Worm (Caenorhabditis elegans) whole organism, L3 larva: ENCODE data around the gene nhr-247.
A peak's percentile ranks its signal among the peaks of the same experiment; 100 is the strongest.
"Not testable (repeated sequence)": the region's sequence is repeated elsewhere in the genome, so short reads cannot be mapped to it uniquely, and the experiment has no call there.

ENCODE experiments used
- R02D3.7 ChIP-seq: fragments of 150-350 bp; optimal IDR thresholded peaks from 2 replicates; lab custom pipeline; 2014; ENCODE audit warnings: missing biosample characterization, missing genetic modification characterization
- ZK546.5 ChIP-seq: sonication (generic microtip); optimal IDR thresholded peaks from 2 replicates; lab custom pipeline; 2017; ENCODE audit warnings: missing biosample characterization, missing genetic modification characterization
- aly-2 ChIP-seq: fragments of 150-350 bp; optimal IDR thresholded peaks from 2 replicates; lab custom pipeline; 2014; ENCODE audit warnings: missing biosample characterization, missing genetic modification characterization
- ceh-16 ChIP-seq: sonication (generic microtip); optimal IDR thresholded peaks from 2 replicates; lab custom pipeline; 2017; ENCODE audit warnings: missing biosample characterization, missing genetic modification characterization
- ceh-28 ChIP-seq: fragments of 150-350 bp; optimal IDR thresholded peaks from 2 replicates; lab custom pipeline; 2014; ENCODE audit warnings: missing biosample characterization, missing genetic modification reagents, missing genetic modification characterization
- ceh-82 ChIP-seq: fragments of 150-350 bp; optimal IDR thresholded peaks from 2 replicates; lab custom pipeline; 2014; ENCODE audit warnings: missing biosample characterization, missing genetic modification characterization
- daf-12 ChIP-seq: fragments of 150-350 bp; optimal IDR thresholded peaks from 2 replicates; lab custom pipeline; 2014; ENCODE audit warnings: missing biosample characterization, missing genetic modification reagents, missing genetic modification characterization
- egl-27 ChIP-seq: sonication (generic microtip); optimal IDR thresholded peaks from 4 replicates; lab custom pipeline; 2017; ENCODE audit warnings: missing biosample characterization, missing genetic modification reagents, missing genetic modification characterization
- egl-5 ChIP-seq: fragments of 150-350 bp; optimal IDR thresholded peaks from 2 replicates; lab custom pipeline; 2017; ENCODE audit warnings: missing biosample characterization, missing genetic modification reagents, missing genetic modification characterization, inconsistent platforms
- elt-1 ChIP-seq: fragments of 150-350 bp; optimal IDR thresholded peaks from 2 replicates; lab custom pipeline; 2014; ENCODE audit warnings: missing biosample characterization, missing genetic modification characterization
- elt-2 ChIP-seq: sonication (generic microtip); optimal IDR thresholded peaks from 2 replicates; lab custom pipeline; 2016; ENCODE audit warnings: missing genetic modification reagents, mild to moderate bottlenecking, missing genetic modification characterization, missing compliant biosample characterization
- fkh-10 ChIP-seq: sonication (generic microtip); optimal IDR thresholded peaks from 2 replicates; lab custom pipeline; 2017; ENCODE audit warnings: missing biosample characterization, missing genetic modification reagents, missing genetic modification characterization
- fkh-2 ChIP-seq: fragments of 150-350 bp; optimal IDR thresholded peaks from 2 replicates; lab custom pipeline; 2014; ENCODE audit warnings: missing biosample characterization, missing genetic modification reagents, missing genetic modification characterization
- fos-1 ChIP-seq: fragments of 150-350 bp; optimal IDR thresholded peaks from 2 replicates; lab custom pipeline; 2014; ENCODE audit warnings: missing biosample characterization, missing genetic modification characterization
- jun-1 ChIP-seq: fragments of 150-350 bp; optimal IDR thresholded peaks from 2 replicates; lab custom pipeline; 2014; ENCODE audit warnings: missing biosample characterization, missing genetic modification reagents, missing genetic modification characterization
- lin-39 ChIP-seq: fragments of 150-350 bp; optimal IDR thresholded peaks from 2 replicates; lab custom pipeline; 2018; ENCODE audit warnings: missing biosample characterization, missing genetic modification reagents, missing genetic modification characterization
- lsy-12 ChIP-seq: sonication (generic microtip); optimal IDR thresholded peaks from 2 replicates; lab custom pipeline; 2016; ENCODE audit warnings: mild to moderate bottlenecking, missing genetic modification characterization, missing compliant biosample characterization
- mdl-1 ChIP-seq: fragments of 150-350 bp; optimal IDR thresholded peaks from 2 replicates; lab custom pipeline; 2014; ENCODE audit warnings: missing biosample characterization, missing genetic modification characterization
- mml-1 ChIP-seq: fragments of 150-350 bp; sonication (generic microtip); optimal IDR thresholded peaks from 3 replicates; lab custom pipeline; 2014; ENCODE audit warnings: missing biosample characterization, missing genetic modification characterization
- nfya-1 ChIP-seq: sonication (generic microtip); optimal IDR thresholded peaks from 2 replicates; lab custom pipeline; 2017; ENCODE audit warnings: missing genetic modification characterization, mild to moderate bottlenecking, missing compliant biosample characterization, antibody characterized with exemption, moderate library complexity; ENCODE audit not compliant: insufficient read depth
- nhr-11 ChIP-seq: fragments of 150-350 bp; optimal IDR thresholded peaks from 2 replicates; lab custom pipeline; 2014; ENCODE audit warnings: missing biosample characterization, missing genetic modification characterization
- nhr-12 ChIP-seq: fragments of 150-350 bp; optimal IDR thresholded peaks from 2 replicates; lab custom pipeline; 2014; ENCODE audit warnings: missing biosample characterization, missing genetic modification characterization
- nhr-23 ChIP-seq: fragments of 150-350 bp; optimal IDR thresholded peaks from 2 replicates; lab custom pipeline; 2014; ENCODE audit warnings: missing biosample characterization, missing genetic modification reagents, missing genetic modification characterization
- nhr-25 ChIP-seq: sonication (generic microtip); optimal IDR thresholded peaks from 2 replicates; lab custom pipeline; 2017; ENCODE audit warnings: missing biosample characterization, missing genetic modification characterization
- nhr-28 ChIP-seq: fragments of 150-350 bp; optimal IDR thresholded peaks from 2 replicates; lab custom pipeline; 2014; ENCODE audit warnings: missing biosample characterization, missing genetic modification characterization
- nhr-43 ChIP-seq: sonication (generic microtip); optimal IDR thresholded peaks from 2 replicates; lab custom pipeline; 2016; ENCODE audit warnings: mild to moderate bottlenecking, missing genetic modification characterization, missing compliant biosample characterization; ENCODE audit not compliant: poor library complexity, severe bottlenecking
- nhr-67 ChIP-seq: fragments of 150-350 bp; optimal IDR thresholded peaks from 2 replicates; lab custom pipeline; 2014; ENCODE audit warnings: missing biosample characterization, missing genetic modification characterization
- nhr-76 ChIP-seq: fragments of 150-350 bp; sonication (generic microtip); optimal IDR thresholded peaks from 5 replicates; lab custom pipeline; 2014; ENCODE audit warnings: missing biosample characterization, missing genetic modification characterization
- pha-4 ChIP-seq: fragments of 150-350 bp; optimal IDR thresholded peaks from 2 replicates; lab custom pipeline; 2014; ENCODE audit warnings: missing biosample characterization, missing genetic modification reagents, missing genetic modification characterization
- pqm-1 ChIP-seq: fragments of 150-350 bp; optimal IDR thresholded peaks from 2 replicates; lab custom pipeline; 2017; ENCODE audit warnings: missing biosample characterization, missing genetic modification characterization, inconsistent platforms
- sea-2 ChIP-seq: fragments of 150-350 bp; sonication (generic microtip); optimal IDR thresholded peaks from 4 replicates; lab custom pipeline; 2014; ENCODE audit warnings: missing biosample characterization, missing genetic modification reagents, missing genetic modification characterization
- skn-1 ChIP-seq: fragments of 150-350 bp; optimal IDR thresholded peaks from 2 replicates; lab custom pipeline; 2014; ENCODE audit warnings: missing biosample characterization, missing genetic modification characterization
- unc-39 ChIP-seq: sonication (generic microtip); optimal IDR thresholded peaks from 4 replicates; lab custom pipeline; 2017; ENCODE audit warnings: missing biosample characterization, missing genetic modification characterization
- ztf-11 ChIP-seq: fragments of 150-350 bp; optimal IDR thresholded peaks from 2 replicates; lab custom pipeline; 2014; ENCODE audit warnings: missing biosample characterization, missing genetic modification characterization
- ztf-4 ChIP-seq: fragments of 150-350 bp; optimal IDR thresholded peaks from 2 replicates; lab custom pipeline; 2014; ENCODE audit warnings: missing biosample characterization, missing genetic modification characterization

nhr-247 gene

DNA sequence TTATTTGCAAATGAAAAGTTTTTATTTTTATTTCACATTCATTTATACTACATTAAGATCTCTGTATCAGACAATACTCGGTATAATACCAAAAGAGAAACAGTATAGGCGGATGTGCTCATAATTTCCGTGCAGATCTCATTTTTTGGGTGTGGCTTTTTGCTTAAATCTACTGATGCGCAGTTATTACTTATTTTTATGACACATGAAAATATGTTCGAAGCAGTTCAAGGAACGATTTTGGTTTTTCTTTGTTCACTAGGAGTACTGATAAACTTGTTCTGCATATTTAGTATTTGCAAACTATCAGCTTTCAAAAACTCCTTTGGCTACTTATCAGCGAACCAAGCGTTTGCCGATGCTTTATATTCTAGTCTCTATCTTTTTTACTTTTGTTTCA is 29.6 kb downstream of the nhr-247 start, which contains the start of gene srx-58:
Gene srx-58, plus strand, starts transcription at position 301 of the 400 bp plus-strand sequence.
- no peak for TF ChIP-seq mml-1 (tag; lab: Kevin White, UChicago)
- TF ChIP-seq nfya-1 (tag; lab: Kevin White, UChicago): no peak
- no peak for TF ChIP-seq ceh-82
- TF ChIP-seq pha-4 (tag; lab: Kevin White, UChicago): no peak
- no peak for TF ChIP-seq nhr-43 (tag; lab: Kevin White, UChicago)
- no peak for TF ChIP-seq nhr-67 (tag; lab: Kevin White, UChicago)
- TF ChIP-seq ZK546.5 (tag; lab: Kevin White, UChicago): no peak
- no peak for TF ChIP-seq egl-5 (tag; lab: Kevin White, UChicago)
- TF ChIP-seq egl-27: no peak
- no peak for TF ChIP-seq fkh-2 (tag; lab: Kevin White, UChicago)
- TF ChIP-seq lin-39 (tag; lab: Kevin White, UChicago): no peak
- TF ChIP-seq daf-12 (tag; lab: Kevin White, UChicago): no peak
- no peak for TF ChIP-seq ceh-16 (tag; lab: Kevin White, UChicago)
- no peak for TF ChIP-seq elt-2 (tag; lab: Kevin White, UChicago)
- TF ChIP-seq nhr-11 (tag; lab: Kevin White, UChicago): no peak
- TF ChIP-seq nhr-28 (tag; lab: Kevin White, UChicago): no peak
- no peak for TF ChIP-seq ztf-4

DNA sequence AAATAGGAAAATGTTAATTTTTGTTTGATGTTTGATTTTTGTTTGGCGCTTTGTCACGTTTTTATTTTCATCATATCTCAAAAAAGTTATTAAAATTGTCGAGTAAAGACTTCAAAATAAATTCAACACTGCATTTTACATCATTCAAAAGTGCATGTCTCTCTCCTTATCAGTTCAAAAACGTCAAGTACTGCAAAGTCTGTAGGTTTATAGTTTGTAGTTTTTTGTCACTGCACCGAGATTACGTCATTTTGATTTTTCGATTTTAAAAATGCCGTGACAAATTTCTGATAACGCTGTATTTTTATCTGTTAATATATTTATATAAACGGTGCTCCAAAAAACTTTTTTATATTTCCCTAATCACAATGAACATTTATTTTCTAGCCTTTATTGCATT is 31.9 kb downstream of the nhr-247 start, which contains the start of gene C29F3.7:
Gene C29F3.7, plus strand, starts transcription at position 254 of the 400 bp plus-strand sequence.
- no peak for TF ChIP-seq skn-1 (tag; lab: Kevin White, UChicago)
- TF ChIP-seq nhr-28 (tag; lab: Kevin White, UChicago): no peak
- TF ChIP-seq pqm-1 (tag; lab: Kevin White, UChicago): peak; percentile 99
- TF ChIP-seq jun-1 (tag; lab: Kevin White, UChicago): peak; percentile 57
- no peak for TF ChIP-seq nhr-43 (tag; lab: Kevin White, UChicago)
- TF ChIP-seq nhr-76 (tag; lab: Kevin White, UChicago): no peak
- peak; percentile 60 for TF ChIP-seq egl-27
- TF ChIP-seq fos-1 (tag; lab: Kevin White, UChicago): no peak
- no peak for TF ChIP-seq ceh-82
- no peak for TF ChIP-seq nhr-11 (tag; lab: Kevin White, UChicago)
- no peak for TF ChIP-seq ztf-11 (tag; lab: Kevin White, UChicago)
- no peak for TF ChIP-seq sea-2 (GFP tag; lab: Kevin White, UChicago)
- no peak for TF ChIP-seq nhr-25 (tag; lab: Kevin White, UChicago)
- TF ChIP-seq elt-1 (tag; lab: Kevin White, UChicago): no peak
- no peak for TF ChIP-seq ztf-4
- TF ChIP-seq lsy-12 (tag; lab: Kevin White, UChicago): no peak
- TF ChIP-seq elt-2 (tag; lab: Kevin White, UChicago): peak; percentile 99
- TF ChIP-seq pha-4 (tag; lab: Kevin White, UChicago): no peak
- no peak for TF ChIP-seq fkh-10 (GFP tag; lab: Kevin White, UChicago)
- TF ChIP-seq, all 47 proteins: peak for 4

DNA sequence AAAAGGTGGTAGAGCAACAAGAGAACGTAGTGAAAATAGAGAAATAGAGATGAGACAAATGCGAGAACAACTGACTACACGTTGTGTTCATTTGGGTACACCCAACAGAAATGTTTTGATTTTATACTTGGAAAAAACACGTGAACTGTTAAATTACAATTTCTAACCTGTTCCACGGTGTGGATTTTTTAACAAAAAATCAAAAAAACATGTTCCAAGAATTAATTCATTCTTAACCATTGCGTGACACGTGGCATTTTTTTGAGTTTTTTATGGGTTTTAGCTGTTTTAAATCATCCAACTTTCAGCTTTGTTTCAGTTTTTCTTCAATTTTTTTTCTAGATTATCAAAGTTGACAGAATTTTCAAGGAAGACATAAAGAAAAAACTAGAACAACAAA is 38.6 kb downstream of the nhr-247 start, which contains the start of gene ech-1.1:
Gene ech-1.1, minus strand, starts transcription at position 101 of the 400 bp plus-strand sequence.
- not testable (repeated sequence) for TF ChIP-seq skn-1, elt-1, R02D3.7 (tag; lab: Kevin White, UChicago)

DNA sequence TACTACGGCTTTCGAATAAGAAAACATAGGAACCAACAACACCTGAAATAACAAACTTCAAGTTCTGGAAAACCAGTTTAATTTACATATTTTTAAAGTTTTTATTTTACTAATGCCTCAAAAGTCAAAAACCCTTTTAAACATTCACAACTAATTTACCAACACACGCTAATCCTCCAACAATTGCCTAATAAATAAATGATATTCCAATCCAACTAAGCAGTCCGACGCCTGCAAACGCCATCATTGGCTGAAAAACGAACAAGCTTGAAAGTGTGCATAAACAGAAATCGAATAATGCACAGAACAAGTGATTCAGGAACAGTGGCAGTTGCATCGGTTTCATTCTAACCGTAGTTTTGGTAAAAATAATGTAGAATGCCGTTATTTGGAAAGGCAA is 45.0 kb downstream of the nhr-247 start:
- TF ChIP-seq ZK546.5 (tag; lab: Kevin White, UChicago) (no peak), aly-2 (tag; lab: Kevin White, UChicago) (no peak), ceh-16 (tag; lab: Kevin White, UChicago) (no peak), nhr-12 (no peak), unc-39 (tag; lab: Kevin White, UChicago) (no peak), egl-27 (no peak), R02D3.7 (tag; lab: Kevin White, UChicago) (no peak), elt-1 (tag; lab: Kevin White, UChicago) (no peak), mdl-1 (tag; lab: Kevin White, UChicago) (no peak), ceh-28 (tag; lab: Kevin White, UChicago) (no peak), nhr-25 (tag; lab: Kevin White, UChicago) (no peak), ztf-11 (tag; lab: Kevin White, UChicago) (no peak), nhr-43 (tag; lab: Kevin White, UChicago) (no peak), nhr-23 (tag; lab: Kevin White, UChicago) (no peak), pqm-1 (tag; lab: Kevin White, UChicago) (no peak)
